Worm (Caenorhabditis elegans): ENCODE results near the gene dnj-5.

DNA sequence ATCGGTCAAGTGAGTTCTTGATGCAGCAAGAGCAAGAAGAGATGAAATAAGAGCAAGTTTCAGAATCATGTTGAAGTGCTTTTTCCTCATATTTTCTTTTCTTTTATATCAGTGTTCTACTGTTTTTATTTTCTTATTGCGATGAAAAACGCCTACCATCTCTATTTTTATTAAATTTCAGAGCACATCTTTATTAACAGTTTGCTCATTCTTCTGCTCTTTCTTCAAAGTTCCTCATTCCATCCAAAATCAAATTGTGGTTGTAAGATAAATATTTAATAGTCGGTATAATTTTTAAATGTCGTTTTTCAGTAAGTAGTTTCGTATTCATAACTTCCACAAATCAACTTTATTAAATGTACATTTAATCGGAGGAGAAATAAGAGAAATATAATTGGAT is 14.4 kb upstream of the dnj-5 start, which contains the start of gene C44B7.5:
- TF ChIP-seq pag-3 (tag; optimal IDR thresholded peaks at IDR 0.05; ENCODE audit: borderline replicate concordance) (no peak), ceh-34 (tag; optimal IDR thresholded peaks at IDR 0.05) (no peak), F13H6.1 (tag; optimal IDR thresholded peaks at IDR 0.05) (no peak), ceh-45 (GFP tag; IDR thresholded peaks at IDR 0.05) (no peak), nhr-11 (tag; optimal IDR thresholded peaks at IDR 0.05) (no peak), mec-3 (tag; optimal IDR thresholded peaks at IDR 0.05; ENCODE audit: borderline replicate concordance) (no peak), nfya-1 (tag; optimal IDR thresholded peaks at IDR 0.05) (no peak), pqm-1 (tag; optimal IDR thresholded peaks at IDR 0.05) (no peak)
